Worm (Caenorhabditis elegans) whole organism, young adult: ENCODE measurements around the gene cpz-2.

ENCODE experiments used
- B0035.1 ChIP-seq: sonication (generic microtip); optimal IDR thresholded peaks from 2 replicates; lab custom pipeline; 2016; ENCODE audit warnings: missing genetic modification characterization, mild to moderate bottlenecking, missing compliant biosample characterization, missing genotype, missing genetic modification reagents
- F33H1.4 ChIP-seq: fragments of 200-800 bp; sonication (Bioruptor generic); IDR thresholded peaks from 2 replicates; pipeline ENCODE4 v1.3.6; 2022; ENCODE audit warnings: missing genetic modification reagents, missing genetic modification characterization, missing compliant biosample characterization
- F39B2.1 ChIP-seq: fragments of 200-800 bp; sonication (Bioruptor generic); IDR thresholded peaks from 2 replicates; pipeline ENCODE4 v1.3.6; 2022; ENCODE audit warnings: missing genetic modification reagents, missing genetic modification characterization, missing compliant biosample characterization
- F52B5.7 ChIP-seq: sonication (generic microtip); optimal IDR thresholded peaks from 2 replicates; lab custom pipeline; 2016; ENCODE audit warnings: mild to moderate bottlenecking, missing genetic modification characterization, missing compliant biosample characterization
- F57C9.4 ChIP-seq: sonication (generic microtip); optimal IDR thresholded peaks from 2 replicates; lab custom pipeline; 2017; ENCODE audit warnings: mild to moderate bottlenecking, missing genetic modification characterization, missing compliant biosample characterization
- Y56A3A.18 ChIP-seq: fragments of 200-800 bp; sonication (Bioruptor generic); IDR thresholded peaks from 2 replicates; pipeline ENCODE4 v1.3.6; 2022; ENCODE audit warnings: missing genetic modification reagents, missing genetic modification characterization, missing compliant biosample characterization
- ZK185.1 ChIP-seq: sonication (generic microtip); optimal IDR thresholded peaks from 2 replicates; lab custom pipeline; 2016; ENCODE audit warnings: mild to moderate bottlenecking, missing genetic modification characterization, missing compliant biosample characterization; ENCODE audit not compliant: poor library complexity, severe bottlenecking
- aptf-3 ChIP-seq: fragments of 200-800 bp; sonication (Bioruptor generic); IDR thresholded peaks from 2 replicates; pipeline ENCODE4 v1.3.6; 2022; ENCODE audit warnings: missing genetic modification characterization, missing compliant biosample characterization
- bed-2 ChIP-seq: fragments of 200-800 bp; sonication (Bioruptor generic); IDR thresholded peaks from 2 replicates; pipeline ENCODE4 v1.3.6; 2022; ENCODE audit warnings: missing genetic modification reagents, missing genetic modification characterization, missing compliant biosample characterization
- ccch-3 ChIP-seq: fragments of 200-800 bp; sonication (Bioruptor generic); optimal IDR thresholded peaks from 2 replicates; lab custom pipeline; 2018; ENCODE audit warnings: mild to moderate bottlenecking, missing genetic modification characterization, missing compliant biosample characterization
- cebp-1 ChIP-seq, 2 experiments: fragments of 200-800 bp in 1 of 2; sonication (Bioruptor generic) in 1 of 2; sonication (generic microtip) in 1 of 2; IDR thresholded peaks in 1 of 2; optimal IDR thresholded peaks in 1 of 2; 2 replicates each; pipeline versions ENCODE4 v1.3.6 to Lab custom; 2017 to 2022; ENCODE audit warnings: missing compliant biosample characterization in 2 of 2, missing genetic modification characterization in 2 of 2, mild to moderate bottlenecking in 1 of 2, missing genetic modification reagents in 1 of 2, moderate library complexity in 1 of 2
- cebp-2 ChIP-seq: fragments of 200-800 bp; sonication (Bioruptor generic); IDR thresholded peaks from 2 replicates; pipeline ENCODE4 v1.3.6; 2022; ENCODE audit warnings: missing genetic modification characterization, missing compliant biosample characterization
- ceh-100 ChIP-seq: fragments of 200-800 bp; sonication (Bioruptor generic); IDR thresholded peaks from 2 replicates; pipeline ENCODE4 v1.3.6; 2022; ENCODE audit warnings: missing genetic modification reagents, missing genetic modification characterization, missing compliant biosample characterization
- ceh-27 ChIP-seq: fragments of 200-800 bp; sonication (Bioruptor generic); optimal IDR thresholded peaks from 2 replicates; lab custom pipeline; 2018; ENCODE audit warnings: mild to moderate bottlenecking, missing genetic modification characterization, moderate library complexity, missing compliant biosample characterization
- ceh-40 ChIP-seq: fragments of 200-800 bp; sonication (Bioruptor generic); IDR thresholded peaks from 2 replicates; pipeline ENCODE4 v1.3.6; 2022; ENCODE audit warnings: missing genetic modification characterization, missing compliant biosample characterization
- ceh-58 ChIP-seq: fragments of 200-800 bp; sonication (Bioruptor generic); IDR thresholded peaks from 2 replicates; pipeline ENCODE4 v1.3.6; 2022; ENCODE audit warnings: missing genetic modification characterization, missing compliant biosample characterization
- ceh-79 ChIP-seq: sonication (generic microtip); optimal IDR thresholded peaks from 2 replicates; lab custom pipeline; 2017; ENCODE audit warnings: mild to moderate bottlenecking, missing genetic modification characterization, missing compliant biosample characterization
- chd-7 ChIP-seq: sonication (generic microtip); optimal IDR thresholded peaks from 2 replicates; lab custom pipeline; 2016; ENCODE audit warnings: mild to moderate bottlenecking, missing genetic modification characterization, moderate library complexity, missing compliant biosample characterization
- dpl-1 ChIP-seq: fragments of 150-350 bp; optimal IDR thresholded peaks from 2 replicates; lab custom pipeline; 2014; ENCODE audit warnings: missing biosample characterization, missing genetic modification reagents, missing genetic modification characterization
- efl-1 ChIP-seq: fragments of 150-350 bp; optimal IDR thresholded peaks from 2 replicates; lab custom pipeline; 2014; ENCODE audit warnings: missing biosample characterization, missing genetic modification reagents, missing genetic modification characterization
- ekl-4 ChIP-seq: fragments of 200-800 bp; sonication (Bioruptor generic); IDR thresholded peaks from 2 replicates; pipeline ENCODE4 v1.3.6; 2022; ENCODE audit warnings: missing genetic modification reagents, missing genetic modification characterization, missing compliant biosample characterization
- fkh-3 ChIP-seq: sonication (generic microtip); optimal IDR thresholded peaks from 2 replicates; lab custom pipeline; 2016; ENCODE audit warnings: mild to moderate bottlenecking, missing genetic modification characterization, missing compliant biosample characterization
- hlh-12 ChIP-seq: sonication (generic microtip); optimal IDR thresholded peaks from 2 replicates; lab custom pipeline; 2016; ENCODE audit warnings: missing genetic modification characterization, missing compliant biosample characterization
- hmg-1.2 ChIP-seq: fragments of 200-800 bp; sonication (Bioruptor generic); IDR thresholded peaks from 2 replicates; pipeline ENCODE4 v1.3.6; 2022; ENCODE audit warnings: missing genetic modification reagents, missing genetic modification characterization, missing compliant biosample characterization
- hsf-1 ChIP-seq: fragments of 200-800 bp; sonication (Bioruptor generic); IDR thresholded peaks from 2 replicates; pipeline ENCODE4 v1.3.6; 2022; ENCODE audit warnings: missing genetic modification reagents, missing genetic modification characterization, missing compliant biosample characterization
- lin-54 ChIP-seq: fragments of 200-800 bp; sonication (Bioruptor generic); optimal IDR thresholded peaks from 2 replicates; lab custom pipeline; 2018; ENCODE audit warnings: mild to moderate bottlenecking, missing genetic modification characterization, missing compliant biosample characterization
- madf-10 ChIP-seq: sonication (generic microtip); optimal IDR thresholded peaks from 2 replicates; lab custom pipeline; 2016; ENCODE audit warnings: mild to moderate bottlenecking, missing genetic modification characterization, missing compliant biosample characterization
- mel-28 ChIP-seq: sonication (generic microtip); optimal IDR thresholded peaks from 2 replicates; lab custom pipeline; 2016; ENCODE audit warnings: borderline replicate concordance, mild to moderate bottlenecking, missing genetic modification characterization, missing compliant biosample characterization
- nfya-1 ChIP-seq: sonication (generic microtip); optimal IDR thresholded peaks from 2 replicates; lab custom pipeline; 2017; ENCODE audit warnings: antibody characterized with exemption, missing compliant biosample characterization, missing genetic modification characterization, borderline replicate concordance; ENCODE audit not compliant: insufficient read depth
- nfya-2 ChIP-seq: fragments of 200-800 bp; sonication (Bioruptor generic); IDR thresholded peaks from 2 replicates; pipeline ENCODE4 v1.3.6; 2022; ENCODE audit warnings: missing genetic modification reagents, missing genetic modification characterization, missing compliant biosample characterization
- nhr-179 ChIP-seq: sonication (generic microtip); optimal IDR thresholded peaks from 2 replicates; lab custom pipeline; 2016; ENCODE audit warnings: mild to moderate bottlenecking, missing genetic modification characterization, missing compliant biosample characterization
- nhr-90 ChIP-seq: sonication (generic microtip); optimal IDR thresholded peaks from 2 replicates; lab custom pipeline; 2016; ENCODE audit warnings: missing genotype, mild to moderate bottlenecking, missing genetic modification characterization, missing compliant biosample characterization
- rcor-1 ChIP-seq: fragments of 200-800 bp; sonication (Bioruptor generic); IDR thresholded peaks from 2 replicates; pipeline ENCODE4 v1.3.6; 2022; ENCODE audit warnings: missing genetic modification reagents, missing genetic modification characterization, missing compliant biosample characterization
- rec-8 ChIP-seq, 2 experiments: sonication (generic microtip); optimal IDR thresholded peaks; 2 replicates each; lab custom pipeline; 2016; ENCODE audit warnings: mild to moderate bottlenecking in 2 of 2, missing genetic modification characterization in 2 of 2, missing genetic modification reagents in 2 of 2, missing genotype in 2 of 2, missing biosample characterization in 1 of 2, missing compliant biosample characterization in 1 of 2, moderate library complexity in 1 of 2
- snpc-1.1 ChIP-seq: sonication (generic microtip); optimal IDR thresholded peaks from 2 replicates; lab custom pipeline; 2017; ENCODE audit warnings: missing genetic modification characterization, mild to moderate bottlenecking, missing compliant biosample characterization, antibody characterized with exemption, moderate library complexity, missing genotype, missing genetic modification reagents; ENCODE audit not compliant: insufficient read depth
- snpc-1.3 ChIP-seq: sonication (generic microtip); optimal IDR thresholded peaks from 2 replicates; lab custom pipeline; 2017; ENCODE audit warnings: missing genetic modification characterization, mild to moderate bottlenecking, missing compliant biosample characterization, antibody characterized with exemption, moderate library complexity, missing genotype, missing genetic modification reagents; ENCODE audit not compliant: insufficient read depth
- snpc-3.4 ChIP-seq: sonication (generic microtip); optimal IDR thresholded peaks from 2 replicates; lab custom pipeline; 2017; ENCODE audit warnings: missing genetic modification characterization, mild to moderate bottlenecking, missing compliant biosample characterization, antibody characterized with exemption, moderate library complexity, missing genotype, missing genetic modification reagents
- tbx-9 ChIP-seq: sonication (generic microtip); optimal IDR thresholded peaks from 2 replicates; lab custom pipeline; 2016; ENCODE audit warnings: borderline replicate concordance, missing genetic modification characterization, inconsistent platforms, missing compliant biosample characterization
- zim-3 ChIP-seq: sonication (generic microtip); optimal IDR thresholded peaks from 2 replicates; lab custom pipeline; 2017; ENCODE audit warnings: mild to moderate bottlenecking, missing genetic modification characterization, moderate library complexity, missing compliant biosample characterization
- ztf-28 ChIP-seq: fragments of 200-800 bp; sonication (Bioruptor generic); IDR thresholded peaks from 2 replicates; pipeline ENCODE4 v1.3.6; 2022; ENCODE audit warnings: missing genetic modification reagents, missing genetic modification characterization, missing compliant biosample characterization
- ztf-6 ChIP-seq: fragments of 200-800 bp; sonication (Bioruptor generic); IDR thresholded peaks from 2 replicates; pipeline ENCODE4 v1.3.6; 2022; ENCODE audit warnings: missing genetic modification reagents, missing genetic modification characterization, missing compliant biosample characterization

cpz-2 gene

ce11 chrV:13342235-13342634 is 38.8 kb upstream of the cpz-2 start:
- TF ChIP-seq B0035.1 (no peak), cebp-2 (GFP tag; lab: Robert Waterston, UW) (no peak), nfya-2 (GFP tag; lab: Robert Waterston, UW) (no peak), ceh-40 (GFP tag; lab: Robert Waterston, UW) (no peak), nhr-90 (no peak), rec-8 (tag; optimal IDR thresholded peaks at IDR 0.05; lab: Kevin White, UChicago) (no peak), madf-10 (no peak), tbx-9 (tag; lab: Kevin White, UChicago) (no peak), nfya-1 (tag; lab: Kevin White, UChicago) (no peak), ekl-4 (no peak), bed-2 (no peak)

ce11 chrV:13345867-13346328 is 35.1 kb upstream of the cpz-2 start, which contains the start of gene twk-43:
Gene twk-43 (plus strand): TSS chrV:13346278.
- no peak for TF ChIP-seq hmg-1.2
- no peak for TF ChIP-seq zim-3 (tag; lab: Kevin White, UChicago)
- no peak for TF ChIP-seq snpc-1.3 (tag; lab: Kevin White, UChicago)
- no peak for TF ChIP-seq chd-7 (tag; lab: Kevin White, UChicago)
- TF ChIP-seq ceh-79 (tag; lab: Kevin White, UChicago): no peak
- TF ChIP-seq ceh-100: no peak
- no peak for TF ChIP-seq mel-28 (tag; lab: Kevin White, UChicago)
- TF ChIP-seq F33H1.4 (GFP tag; lab: Robert Waterston, UW): no peak
- TF ChIP-seq snpc-3.4 (tag; lab: Kevin White, UChicago): no peak
- TF ChIP-seq dpl-1: no peak
- no peak for TF ChIP-seq lin-54 (GFP tag; lab: Kevin White, UChicago)
- no peak for TF ChIP-seq F52B5.7 (tag; lab: Kevin White, UChicago)
- no peak for TF ChIP-seq fkh-3
- no peak for TF ChIP-seq ztf-28 (GFP tag; lab: Robert Waterston, UW)
- no peak for TF ChIP-seq F39B2.1 (GFP tag; lab: Robert Waterston, UW)
- no peak for TF ChIP-seq hsf-1
- TF ChIP-seq efl-1 (GFP tag; lab: Kevin White, UChicago): no peak
- TF ChIP-seq Y56A3A.18 (GFP tag; lab: Robert Waterston, UW): no peak
- no peak for TF ChIP-seq F57C9.4 (tag; lab: Kevin White, UChicago)

DNA sequence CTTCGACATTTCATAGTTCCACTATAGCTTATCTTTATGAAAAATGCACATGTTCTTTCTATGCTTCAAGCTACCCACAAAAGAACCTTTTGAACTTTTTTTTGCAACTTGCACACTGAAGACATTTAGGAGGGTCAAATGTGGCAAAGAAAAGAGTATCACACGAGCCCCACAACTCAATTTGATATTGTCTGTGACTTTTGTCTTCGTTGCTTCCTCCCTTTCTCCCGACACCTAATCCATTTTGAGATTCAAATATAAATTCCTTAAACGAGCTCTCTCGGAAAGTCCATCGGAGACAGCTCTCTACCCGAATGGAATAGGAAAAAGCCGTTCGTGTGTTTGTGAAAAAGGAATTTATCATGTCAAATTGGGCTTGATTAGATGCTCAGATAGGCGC is 30.7 kb upstream of the cpz-2 start:
- TF ChIP-seq ccch-3 (no peak), efl-1 (GFP tag; lab: Kevin White, UChicago) (no peak), ZK185.1 (tag; lab: Kevin White, UChicago) (no peak), snpc-1.1 (no peak), cebp-1 (GFP tag; IDR thresholded peaks at IDR 0.05; lab: Robert Waterston, UW) (no peak), cebp-1 (tag; optimal IDR thresholded peaks at IDR 0.05; lab: Kevin White, UChicago) (no peak), nhr-179 (tag; lab: Kevin White, UChicago) (no peak), zim-3 (tag; lab: Kevin White, UChicago) (no peak), ceh-58 (no peak), aptf-3 (GFP tag; lab: Robert Waterston, UW) (no peak), ceh-27 (GFP tag; lab: Kevin White, UChicago) (no peak), hlh-12 (no peak), ztf-6 (GFP tag; lab: Robert Waterston, UW) (no peak), rcor-1 (GFP tag; lab: Robert Waterston, UW) (no peak)
- TF ChIP-seq, all 124 proteins: peak for 0
